Fruit fly (Drosophila melanogaster) whole organism, embryonic: ENCODE data around the gene CkIIalpha-i3.

Experiments
- ATbp ChIP-seq: fragments of 200-800 bp; sonication (Bioruptor generic); optimal IDR thresholded peaks from 2 replicates; lab custom pipeline; 2017; ENCODE audit warnings: missing biosample characterization, mild to moderate bottlenecking, missing genetic modification characterization, missing genetic modification reagents
- BtbVII ChIP-seq: fragments of 200-800 bp; sonication (Bioruptor generic); optimal IDR thresholded peaks from 3 replicates; lab custom pipeline; 2017; ENCODE audit warnings: missing biosample characterization, mild to moderate bottlenecking, missing genetic modification characterization
- C15 ChIP-seq: fragments of 200-800 bp; sonication (Bioruptor generic); IDR thresholded peaks from 3 replicates; pipeline ENCODE4 v1.3.6; 2022; ENCODE audit warnings: missing biosample characterization, missing genetic modification characterization
- CG10209 ChIP-seq: fragments of 200-800 bp; sonication (Bioruptor generic); optimal IDR thresholded peaks from 3 replicates; lab custom pipeline; 2017; ENCODE audit warnings: missing biosample characterization, mild to moderate bottlenecking, missing genetic modification characterization, missing genetic modification reagents
- CG10565 ChIP-seq: fragments of 200-800 bp; sonication (Bioruptor generic); optimal IDR thresholded peaks from 3 replicates; lab custom pipeline; 2016; ENCODE audit warnings: missing biosample characterization, mild to moderate bottlenecking, missing genetic modification characterization
- CG11695 ChIP-seq: fragments of 200-800 bp; sonication (Bioruptor generic); IDR thresholded peaks from 3 replicates; pipeline ENCODE4 v1.3.6; 2022; ENCODE audit warnings: missing biosample characterization, missing genetic modification characterization
- CG12391 ChIP-seq: fragments of 200-800 bp; sonication (Bioruptor generic); optimal IDR thresholded peaks from 3 replicates; lab custom pipeline; 2018; ENCODE audit warnings: missing biosample characterization, mild to moderate bottlenecking, missing genetic modification characterization, moderate library complexity
- CG15269 ChIP-seq: fragments of 200-800 bp; sonication (Bioruptor generic); optimal IDR thresholded peaks from 2 replicates; lab custom pipeline; 2018; ENCODE audit warnings: missing biosample characterization, mild to moderate bottlenecking, missing genetic modification characterization, moderate library complexity
- CG1529 ChIP-seq: fragments of 200-800 bp; sonication (Bioruptor generic); optimal IDR thresholded peaks from 3 replicates; lab custom pipeline; 2018; ENCODE audit warnings: missing biosample characterization, missing genetic modification characterization
- CG1602 ChIP-seq: fragments of 200-800 bp; sonication (Bioruptor generic); optimal IDR thresholded peaks from 3 replicates; lab custom pipeline; 2016; ENCODE audit warnings: missing biosample characterization, missing genetic modification characterization
- CG18476 ChIP-seq: fragments of 200-800 bp; sonication (Bioruptor generic); optimal IDR thresholded peaks from 2 replicates; lab custom pipeline; 2016; ENCODE audit warnings: missing biosample characterization, mild to moderate bottlenecking, missing genetic modification characterization
- CG2116 ChIP-seq: fragments of 200-800 bp; sonication (Bioruptor generic); optimal IDR thresholded peaks from 3 replicates; lab custom pipeline; 2018; ENCODE audit warnings: missing biosample characterization, mild to moderate bottlenecking, missing genetic modification characterization
- CG2678 ChIP-seq: fragments of 200-800 bp; sonication (Bioruptor generic); optimal IDR thresholded peaks from 3 replicates; lab custom pipeline; 2019; ENCODE audit warnings: missing biosample characterization, mild to moderate bottlenecking, missing genetic modification characterization, moderate library complexity
- CG34224 ChIP-seq: fragments of 200-800 bp; sonication (Bioruptor generic); IDR thresholded peaks from 3 replicates; pipeline ENCODE4 v1.3.6; 2022; ENCODE audit warnings: missing biosample characterization, missing genetic modification characterization; ENCODE audit not compliant: partially characterized antibody
- CG4820 ChIP-seq: fragments of 200-800 bp; sonication (Bioruptor generic); optimal IDR thresholded peaks from 3 replicates; lab custom pipeline; 2016; ENCODE audit warnings: missing biosample characterization, missing genetic modification characterization
- CG4854 ChIP-seq: fragments of 200-800 bp; sonication (Bioruptor generic); optimal IDR thresholded peaks from 2 replicates; lab custom pipeline; 2016; ENCODE audit warnings: missing biosample characterization, missing genetic modification characterization, inconsistent platforms
- CG6689 ChIP-seq: fragments of 200-800 bp; sonication (Bioruptor generic); IDR thresholded peaks from 2 replicates; pipeline ENCODE4 v1.3.6; 2022; ENCODE audit warnings: missing biosample characterization, missing genetic modification characterization
- CG8924 ChIP-seq: fragments of 200-800 bp; optimal IDR thresholded peaks from 3 replicates; lab custom pipeline; 2019; ENCODE audit warnings: missing biosample characterization, mild to moderate bottlenecking, missing genetic modification characterization, moderate library complexity
- CG8944 ChIP-seq: fragments of 200-800 bp; sonication (Bioruptor generic); optimal IDR thresholded peaks from 3 replicates; lab custom pipeline; 2016; ENCODE audit warnings: missing biosample characterization, missing genetic modification characterization
- CG9932 ChIP-seq: fragments of 200-800 bp; sonication (Bioruptor generic); IDR thresholded peaks from 2 replicates; pipeline ENCODE4 v1.3.6; 2022; ENCODE audit warnings: missing biosample characterization, missing genetic modification characterization
- Dip2 ChIP-seq: fragments of 200-800 bp; sonication (Bioruptor generic); IDR thresholded peaks from 2 replicates; pipeline ENCODE4 v1.3.6; 2022; ENCODE audit warnings: missing biosample characterization, missing genetic modification characterization
- Lim3 ChIP-seq: fragments of 200-800 bp; sonication (Bioruptor generic); IDR thresholded peaks from 2 replicates; pipeline ENCODE4 v1.3.6; 2022; ENCODE audit warnings: missing biosample characterization, missing genetic modification characterization
- NC2β ChIP-seq: fragments of 200-800 bp; sonication (Bioruptor generic); optimal IDR thresholded peaks from 2 replicates; lab custom pipeline; 2016; ENCODE audit warnings: missing biosample characterization, missing genetic modification characterization
- Oli ChIP-seq: fragments of 200-800 bp; sonication (Bioruptor generic); optimal IDR thresholded peaks from 2 replicates; lab custom pipeline; 2018; ENCODE audit warnings: missing biosample characterization, mild to moderate bottlenecking, missing genetic modification characterization, moderate library complexity
- Opbp ChIP-seq: fragments of 200-800 bp; sonication (Bioruptor generic); IDR thresholded peaks from 3 replicates; pipeline ENCODE4 v1.3.6; 2022; ENCODE audit warnings: missing biosample characterization, missing genetic modification characterization; ENCODE audit not compliant: partially characterized antibody
- Sox102F ChIP-seq: fragments of 200-800 bp; sonication (Bioruptor generic); optimal IDR thresholded peaks from 2 replicates; lab custom pipeline; 2018; ENCODE audit warnings: missing biosample characterization, mild to moderate bottlenecking, missing genetic modification characterization, moderate library complexity
- Spps ChIP-seq: fragments of 200-800 bp; sonication (Bioruptor generic); optimal IDR thresholded peaks from 2 replicates; lab custom pipeline; 2018; ENCODE audit warnings: missing biosample characterization, mild to moderate bottlenecking, missing genetic modification characterization
- Taf1 ChIP-seq: fragments of 200-800 bp; sonication (Bioruptor generic); IDR thresholded peaks from 2 replicates; pipeline ENCODE4 v1.3.6; 2022; ENCODE audit warnings: missing biosample characterization, missing genetic modification characterization
- al ChIP-seq: fragments of 200-800 bp; sonication (Bioruptor generic); IDR thresholded peaks from 2 replicates; pipeline ENCODE4 v1.3.6; 2022; ENCODE audit warnings: missing biosample characterization, missing genetic modification characterization
- ash1 ChIP-seq: fragments of 200-800 bp; sonication (Bioruptor generic); optimal IDR thresholded peaks from 2 replicates; lab custom pipeline; 2018; ENCODE audit warnings: missing biosample characterization, mild to moderate bottlenecking, missing genetic modification characterization
- bbx ChIP-seq: fragments of 200-800 bp; sonication (Bioruptor generic); IDR thresholded peaks from 2 replicates; pipeline ENCODE4 v1.3.6; 2022; ENCODE audit warnings: missing biosample characterization, missing genetic modification characterization; ENCODE audit not compliant: partially characterized antibody
- bcd ChIP-seq: fragments of 200-800 bp; sonication (Bioruptor generic); optimal IDR thresholded peaks from 2 replicates; lab custom pipeline; 2017; ENCODE audit warnings: missing biosample characterization, mild to moderate bottlenecking, missing genetic modification characterization
- bowl ChIP-seq: fragments of 200-800 bp; sonication (Bioruptor generic); IDR thresholded peaks from 2 replicates; pipeline ENCODE4 v1.3.6; 2022; ENCODE audit warnings: missing biosample characterization, missing genetic modification characterization
- br ChIP-seq: fragments of >200 bp; optimal IDR thresholded peaks from 2 replicates; lab custom pipeline; 2017
- cad ChIP-seq: fragments of >200 bp; optimal IDR thresholded peaks from 2 replicates; lab custom pipeline; 2017; ENCODE audit warnings: missing biosample characterization, missing genetic modification characterization
- en ChIP-seq: fragments of 200-800 bp; sonication (Bioruptor generic); optimal IDR thresholded peaks from 2 replicates; lab custom pipeline; 2016; ENCODE audit warnings: missing biosample characterization, missing genetic modification characterization
- ftz-f1 ChIP-seq: fragments of 200-800 bp; sonication (Bioruptor generic); optimal IDR thresholded peaks from 2 replicates; lab custom pipeline; 2016; ENCODE audit warnings: missing biosample characterization, missing genetic modification characterization
- gcm2 ChIP-seq: fragments of 200-800 bp; sonication (Bioruptor generic); optimal IDR thresholded peaks from 2 replicates; lab custom pipeline; 2016; ENCODE audit warnings: missing biosample characterization, missing genetic modification characterization
- gem ChIP-seq: fragments of 200-800 bp; sonication (Bioruptor generic); optimal IDR thresholded peaks from 2 replicates; lab custom pipeline; 2019; ENCODE audit warnings: missing biosample characterization, mild to moderate bottlenecking, missing genetic modification characterization, moderate library complexity
- gro ChIP-seq: fragments of 200-800 bp; sonication (Bioruptor generic); optimal IDR thresholded peaks from 2 replicates; lab custom pipeline; 2016; ENCODE audit warnings: missing biosample characterization, missing genetic modification characterization
- jumu ChIP-seq: fragments of 200-800 bp; sonication (Bioruptor generic); optimal IDR thresholded peaks from 3 replicates; lab custom pipeline; 2016; ENCODE audit warnings: missing biosample characterization, missing genetic modification characterization
- lab ChIP-seq: fragments of 200-800 bp; sonication (Bioruptor generic); optimal IDR thresholded peaks from 3 replicates; lab custom pipeline; 2017; ENCODE audit warnings: missing biosample characterization, missing genetic modification characterization, mild to moderate bottlenecking, moderate library complexity, missing genetic modification reagents
- mirr ChIP-seq: fragments of 200-800 bp; sonication (Bioruptor generic); optimal IDR thresholded peaks from 3 replicates; lab custom pipeline; 2018; ENCODE audit warnings: missing biosample characterization, mild to moderate bottlenecking, missing genetic modification characterization
- otp ChIP-seq: fragments of 200-800 bp; sonication (Bioruptor generic); IDR thresholded peaks from 3 replicates; pipeline ENCODE4, ENCODE4 v1.3.6; 2022; ENCODE audit warnings: missing biosample characterization, missing genetic modification characterization
- ro ChIP-seq: fragments of 200-800 bp; sonication (Bioruptor generic); IDR thresholded peaks from 2 replicates; pipeline ENCODE4 v1.3.6; 2022; ENCODE audit warnings: missing biosample characterization, missing genetic modification characterization
- shn ChIP-seq: fragments of 200-800 bp; sonication (Bioruptor generic); optimal IDR thresholded peaks from 3 replicates; lab custom pipeline; 2016; ENCODE audit warnings: missing biosample characterization, missing genetic modification characterization
- sima ChIP-seq: fragments of 200-800 bp; sonication (Bioruptor generic); optimal IDR thresholded peaks from 2 replicates; lab custom pipeline; 2016; ENCODE audit warnings: missing biosample characterization, missing genetic modification characterization
- sr ChIP-seq: fragments of 200-800 bp; sonication (Bioruptor generic); IDR thresholded peaks from 3 replicates; pipeline ENCODE4 v1.3.6; 2022; ENCODE audit warnings: missing biosample characterization, missing genetic modification characterization
- toy ChIP-seq: fragments of 200-800 bp; sonication (Bioruptor generic); IDR thresholded peaks from 2 replicates; pipeline ENCODE4 v1.3.6; 2022; ENCODE audit warnings: missing biosample characterization, missing genetic modification characterization
- vfl ChIP-seq: fragments of 200-800 bp; sonication (Bioruptor generic); optimal IDR thresholded peaks from 2 replicates; lab custom pipeline; 2016; ENCODE audit warnings: missing biosample characterization, missing genetic modification characterization
- vvl ChIP-seq: fragments of 200-800 bp; sonication (Bioruptor generic); IDR thresholded peaks from 2 replicates; pipeline ENCODE4 v1.3.6; 2022; ENCODE audit warnings: missing biosample characterization, missing genetic modification characterization
- z ChIP-seq: fragments of 200-800 bp; sonication (Bioruptor generic); IDR thresholded peaks from 3 replicates; pipeline ENCODE4 v1.3.6; 2022; ENCODE audit warnings: missing biosample characterization, missing genetic modification characterization

The CkIIalpha-i3 gene

DNA sequence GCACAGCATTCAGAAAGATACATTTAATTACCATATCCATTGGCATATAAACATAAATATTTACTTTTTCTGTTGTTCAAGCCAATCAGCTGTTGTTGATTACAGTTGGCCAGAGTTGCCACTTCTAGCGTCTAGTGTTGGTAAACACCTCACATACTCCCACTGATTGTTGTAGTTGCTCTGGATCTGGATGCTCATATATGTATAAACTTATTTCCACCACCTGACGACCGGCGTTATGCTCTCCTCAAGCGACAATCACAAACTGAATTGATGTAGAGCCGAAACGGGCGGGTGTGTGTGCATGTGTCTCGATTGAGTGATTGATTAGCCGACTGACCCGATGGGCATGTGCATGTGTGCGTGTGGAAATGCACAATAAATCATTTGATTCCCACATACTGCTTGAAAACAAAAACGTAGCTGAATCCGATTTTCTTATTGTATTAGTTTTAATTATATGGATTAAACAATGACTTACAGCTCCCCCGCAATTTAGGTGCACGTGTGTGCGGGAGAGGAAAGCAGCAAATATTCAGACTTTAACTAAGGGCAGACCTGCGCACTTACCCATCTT lies 28.5 kb downstream of the CkIIalpha-i3 start (continued):
- TF ChIP-seq Lim3 (GFP tag; lab: Robert Waterston, UW) (no peak), CG4820 (GFP tag; lab: Kevin White, UChicago) (no peak), CG4854 (peak; percentile 31), CG2678 (tag; lab: Kevin White, UChicago) (peak; percentile 47), Spps (tag; lab: Kevin White, UChicago) (peak; percentile 5), toy (GFP tag; lab: Robert Waterston, UW) (no peak), jumu (GFP tag; lab: Kevin White, UChicago) (peak; percentile 2), br (lab: Kevin White, UChicago) (no peak), Dip2 (GFP tag; lab: Robert Waterston, UW) (no peak), mirr (GFP tag; lab: Kevin White, UChicago) (peak; percentile 62), Taf1 (no peak), vfl (GFP tag; lab: Kevin White, UChicago) (peak; percentile 33), vvl (GFP tag; lab: Robert Waterston, UW) (peak; percentile 70), en (no peak), lab (GFP tag; lab: Kevin White, UChicago) (peak; percentile 80), CG6689 (GFP tag; lab: Robert Waterston, UW) (no peak), CG11695 (GFP tag; lab: Robert Waterston, UW) (no peak), bbx (peak; percentile 64), al (GFP tag; lab: Robert Waterston, UW) (no peak), CG10209 (GFP tag; lab: Kevin White, UChicago) (peak; percentile 28), gem (tag; lab: Kevin White, UChicago) (no peak), sima (no peak), CG15269 (tag; lab: Kevin White, UChicago) (peak; percentile 4), CG8924 (tag; lab: Kevin White, UChicago) (peak; percentile 78), CG8944 (GFP tag; lab: Kevin White, UChicago) (no peak), CG2116 (GFP tag; lab: Kevin White, UChicago) (peak; percentile 37), otp (GFP tag; lab: Robert Waterston, UW) (no peak; the same call in 2 of the 3 replicates), Sox102F (GFP tag; lab: Kevin White, UChicago) (no peak), ro (GFP tag; lab: Robert Waterston, UW) (no peak), C15 (GFP tag; lab: Robert Waterston, UW) (no peak), gro (GFP tag; lab: Kevin White, UChicago) (peak; percentile 55), ATbp (GFP tag; lab: Kevin White, UChicago) (peak; percentile 33), CG1529 (GFP tag; lab: Kevin White, UChicago) (peak; percentile 41), shn (peak; percentile 11), NC2β (peak; percentile 53), CG34224 (GFP tag; lab: Robert Waterston, UW) (peak; percentile 64), CG1602 (GFP tag; lab: Kevin White, UChicago) (no peak), CG18476 (no peak), gcm2 (GFP tag; lab: Kevin White, UChicago) (peak; percentile 32), z (GFP tag; lab: Robert Waterston, UW) (peak; percentile 67; the same call in 2 of the 3 replicates), sr (GFP tag; lab: Robert Waterston, UW) (peak; percentile 97), CG10565 (GFP tag; lab: Kevin White, UChicago) (no peak), CG12391 (peak; percentile 31), BtbVII (GFP tag; lab: Kevin White, UChicago) (peak; percentile 45), ash1 (GFP tag; lab: Kevin White, UChicago) (no peak), bcd (GFP tag; lab: Kevin White, UChicago) (peak; percentile 43), ftz-f1 (peak; percentile 8), Opbp (peak; percentile 46; the same call in 2 of the 3 replicates), CG9932 (GFP tag; lab: Robert Waterston, UW) (no peak), Oli (no peak), bowl (GFP tag; lab: Robert Waterston, UW) (no peak), cad (peak; percentile 33)
